Fruit fly (Drosophila melanogaster) whole organism, embryonic: ENCODE results near the gene msl-3.
A peak's percentile ranks its signal among the peaks of the same experiment; 100 is the strongest.

Source experiments
- CG11093 ChIP-seq: fragments of 200-800 bp; sonication (Bioruptor generic); IDR thresholded peaks from 3 replicates; pipeline ENCODE4 v1.3.6; 2022; ENCODE audit warnings: missing biosample characterization, missing genetic modification characterization
- CG7271 ChIP-seq: fragments of 200-800 bp; sonication (Bioruptor generic); optimal IDR thresholded peaks from 2 replicates; lab custom pipeline; 2018; ENCODE audit warnings: missing biosample characterization, mild to moderate bottlenecking, missing genetic modification characterization, moderate library complexity
- CHES-1-like ChIP-seq: fragments of 200-800 bp; sonication (Bioruptor generic); optimal IDR thresholded peaks from 2 replicates; lab custom pipeline; 2016; ENCODE audit warnings: missing biosample characterization, missing genetic modification characterization
- HLH3B ChIP-seq: fragments of 200-800 bp; sonication (Bioruptor generic); IDR thresholded peaks from 2 replicates; pipeline ENCODE4 v1.3.6; 2022; ENCODE audit warnings: missing biosample characterization, missing genetic modification characterization
- aop ChIP-seq: fragments of 200-800 bp; sonication (Bioruptor generic); IDR thresholded peaks from 2 replicates; pipeline ENCODE4 v1.3.6; 2022; ENCODE audit warnings: missing biosample characterization, missing genetic modification characterization
- bcd ChIP-seq: fragments of 200-800 bp; sonication (Bioruptor generic); optimal IDR thresholded peaks from 2 replicates; lab custom pipeline; 2017; ENCODE audit warnings: missing biosample characterization, mild to moderate bottlenecking, missing genetic modification characterization
- gce ChIP-seq: fragments of 200-800 bp; sonication (Bioruptor generic); IDR thresholded peaks from 3 replicates; pipeline ENCODE4 v1.3.6; 2022; ENCODE audit warnings: missing biosample characterization, missing genetic modification characterization
- pan ChIP-seq, 4 experiments: fragments of >200 bp in 3 of 4; fragments of 200-800 bp in 1 of 4; sonication (Bioruptor generic) in 1 of 4; optimal IDR thresholded peaks in 3 of 4; IDR thresholded peaks in 1 of 4; 2 replicates each; pipeline versions ENCODE4 v1.3.6 to Lab custom; 2017 to 2022; ENCODE audit warnings: missing biosample characterization in 2 of 4, missing genetic modification characterization in 2 of 4, mixed read lengths in 1 of 4
- row ChIP-seq: fragments of 200-800 bp; sonication (Bioruptor generic); IDR thresholded peaks from 3 replicates; pipeline ENCODE4 v1.3.6; 2022; ENCODE audit warnings: missing biosample characterization, missing genetic modification characterization
- ssp ChIP-seq: fragments of 200-800 bp; sonication (Bioruptor generic); IDR thresholded peaks from 2 replicates; pipeline ENCODE4 v1.3.6; 2022; ENCODE audit warnings: missing biosample characterization, missing genetic modification characterization
- trem ChIP-seq: fragments of 200-800 bp; optimal IDR thresholded peaks from 3 replicates; lab custom pipeline; 2019; ENCODE audit warnings: missing biosample characterization, mild to moderate bottlenecking, missing genetic modification characterization, moderate library complexity
- z ChIP-seq: fragments of 200-800 bp; sonication (Bioruptor generic); IDR thresholded peaks from 3 replicates; pipeline ENCODE4 v1.3.6; 2022; ENCODE audit warnings: missing biosample characterization, missing genetic modification characterization
- zen2 ChIP-seq: fragments of 200-800 bp; sonication (Bioruptor generic); IDR thresholded peaks from 3 replicates; pipeline ENCODE4 v1.3.6; 2022; ENCODE audit warnings: missing biosample characterization, missing genetic modification characterization; ENCODE audit not compliant: partially characterized antibody

dm6 chr3L:7087347-7087746 is 38.0 kb downstream of the msl-3 start:
- TF ChIP-seq bcd (GFP tag; lab: Kevin White, UChicago) = no peak
- no peak for TF ChIP-seq pan (optimal IDR thresholded peaks at IDR 0.05; lab: Kevin White, UChicago)
- TF ChIP-seq pan (GFP tag; optimal IDR thresholded peaks at IDR 0.05 in 1 of 2, IDR thresholded peaks at IDR 0.05 in 1 of 2) = peak in 1 of 2 experiments; percentile 32
- TF ChIP-seq gce (GFP tag; lab: Robert Waterston, UW) = no peak
- no peak for TF ChIP-seq zen2 (GFP tag; lab: Robert Waterston, UW)
- no peak for TF ChIP-seq ssp (GFP tag; lab: Robert Waterston, UW)
- no peak for TF ChIP-seq HLH3B
- TF ChIP-seq CG7271 = no peak
- TF ChIP-seq CHES-1-like (GFP tag; lab: Kevin White, UChicago) = no peak
- no peak for TF ChIP-seq aop
- peak; percentile 32; the same call in 1 of the 3 replicates for TF ChIP-seq row (GFP tag; lab: Robert Waterston, UW)
- TF ChIP-seq z = no peak
- no peak for TF ChIP-seq CG11093
- TF ChIP-seq trem (tag; lab: Kevin White, UChicago) = no peak
